Fruit fly (Drosophila melanogaster) whole organism, embryonic: Measurements from ENCODE around the gene Duox.

Experiments used
- Atf3 ChIP-seq: fragments of 200-800 bp; sonication (Bioruptor generic); optimal IDR thresholded peaks from 3 replicates; lab custom pipeline; 2016; ENCODE audit warnings: missing biosample characterization, missing genetic modification characterization
- Awh ChIP-seq: fragments of 200-800 bp; sonication (Bioruptor generic); IDR thresholded peaks from 2 replicates; pipeline ENCODE4, ENCODE4 v1.3.6; 2022; ENCODE audit warnings: missing biosample characterization, missing genetic modification characterization
- BtbVII ChIP-seq: fragments of 200-800 bp; sonication (Bioruptor generic); optimal IDR thresholded peaks from 3 replicates; lab custom pipeline; 2017; ENCODE audit warnings: missing biosample characterization, mild to moderate bottlenecking, missing genetic modification characterization
- CG11093 ChIP-seq: fragments of 200-800 bp; sonication (Bioruptor generic); IDR thresholded peaks from 3 replicates; pipeline ENCODE4 v1.3.6; 2022; ENCODE audit warnings: missing biosample characterization, missing genetic modification characterization
- CG11560 ChIP-seq: fragments of 200-800 bp; sonication (Bioruptor generic); IDR thresholded peaks from 3 replicates; pipeline ENCODE4 v1.3.6; 2022; ENCODE audit warnings: missing biosample characterization, missing genetic modification characterization
- CG11723 ChIP-seq: fragments of 200-800 bp; sonication (Bioruptor generic); optimal IDR thresholded peaks from 2 replicates; lab custom pipeline; 2017; ENCODE audit warnings: missing biosample characterization, mild to moderate bottlenecking, missing genetic modification characterization
- CG12942 ChIP-seq: fragments of 200-800 bp; sonication (Bioruptor generic); optimal IDR thresholded peaks from 3 replicates; lab custom pipeline; 2016; ENCODE audit warnings: missing biosample characterization, missing genetic modification characterization
- CG14014 ChIP-seq: fragments of 200-800 bp; sonication (Bioruptor generic); IDR thresholded peaks from 2 replicates; pipeline ENCODE4 v1.3.6; 2022; ENCODE audit warnings: missing biosample characterization, missing genetic modification characterization
- CG15601 ChIP-seq: fragments of 200-800 bp; sonication (Bioruptor generic); optimal IDR thresholded peaks from 3 replicates; lab custom pipeline; 2019; ENCODE audit warnings: missing biosample characterization, mild to moderate bottlenecking, missing genetic modification characterization, moderate library complexity
- CG1647 ChIP-seq: fragments of 200-800 bp; sonication (Bioruptor generic); optimal IDR thresholded peaks from 3 replicates; lab custom pipeline; 2016; ENCODE audit warnings: missing biosample characterization, missing genetic modification characterization
- CG18011 ChIP-seq: fragments of 200-800 bp; sonication (Bioruptor generic); optimal IDR thresholded peaks from 2 replicates; lab custom pipeline; 2017; ENCODE audit warnings: missing biosample characterization, missing genetic modification characterization, mild to moderate bottlenecking, moderate library complexity, missing genotype
- CG18599 ChIP-seq: fragments of 200-800 bp; sonication (Bioruptor generic); optimal IDR thresholded peaks from 3 replicates; lab custom pipeline; 2017; ENCODE audit warnings: missing biosample characterization, missing genetic modification characterization, mild to moderate bottlenecking, moderate library complexity, missing genetic modification reagents
- CG34422 ChIP-seq: fragments of 200-800 bp; sonication (Bioruptor generic); IDR thresholded peaks from 3 replicates; pipeline ENCODE4 v1.3.6; 2022; ENCODE audit warnings: missing biosample characterization, missing genetic modification characterization
- CG4328 ChIP-seq: fragments of 200-800 bp; sonication (Bioruptor generic); optimal IDR thresholded peaks from 3 replicates; lab custom pipeline; 2017; ENCODE audit warnings: missing biosample characterization, missing genetic modification reagents, missing genetic modification characterization
- CG5180 ChIP-seq: fragments of 200-800 bp; sonication (Bioruptor generic); optimal IDR thresholded peaks from 3 replicates; lab custom pipeline; 2017; ENCODE audit warnings: missing biosample characterization, missing genetic modification characterization, mild to moderate bottlenecking, moderate library complexity, missing genetic modification reagents
- CG7372 ChIP-seq: fragments of 200-800 bp; sonication (Bioruptor generic); IDR thresholded peaks from 2 replicates; pipeline ENCODE4 v1.3.6; 2022; ENCODE audit warnings: missing biosample characterization, missing genetic modification characterization
- CG7963 ChIP-seq: fragments of 200-800 bp; sonication (Bioruptor generic); IDR thresholded peaks from 3 replicates; pipeline ENCODE4 v1.3.6; 2022; ENCODE audit warnings: missing biosample characterization, missing genetic modification characterization; ENCODE audit not compliant: partially characterized antibody
- CG8281 ChIP-seq: fragments of 200-800 bp; sonication (Bioruptor generic); optimal IDR thresholded peaks from 2 replicates; lab custom pipeline; 2018; ENCODE audit warnings: missing biosample characterization, mild to moderate bottlenecking, missing genetic modification characterization, moderate library complexity
- Camta ChIP-seq: fragments of 200-800 bp; sonication (Bioruptor generic); optimal IDR thresholded peaks from 2 replicates; lab custom pipeline; 2016; ENCODE audit warnings: missing biosample characterization, missing genetic modification characterization
- Dip3 ChIP-seq: fragments of 200-800 bp; sonication (Bioruptor generic); optimal IDR thresholded peaks from 3 replicates; lab custom pipeline; 2016; ENCODE audit warnings: missing biosample characterization, missing genetic modification characterization
- Ets65A ChIP-seq: fragments of 200-800 bp; sonication (Bioruptor generic); peaks from one replicate; lab custom pipeline; 2016; ENCODE audit warnings: missing biosample characterization, missing genetic modification characterization
- Fer2 ChIP-seq: fragments of 200-800 bp; sonication (Bioruptor generic); optimal IDR thresholded peaks from 2 replicates; lab custom pipeline; 2018; ENCODE audit warnings: missing biosample characterization, mild to moderate bottlenecking, missing genetic modification characterization, moderate library complexity
- HmgD ChIP-seq: fragments of 200-800 bp; sonication (Bioruptor generic); optimal IDR thresholded peaks from 3 replicates; lab custom pipeline; 2016; ENCODE audit warnings: missing biosample characterization, missing genetic modification characterization
- HmgZ ChIP-seq: fragments of 200-800 bp; sonication (Bioruptor generic); optimal IDR thresholded peaks from 2 replicates; lab custom pipeline; 2018; ENCODE audit warnings: missing biosample characterization, mild to moderate bottlenecking, missing genetic modification characterization
- Hr3 ChIP-seq: fragments of 200-800 bp; sonication (Bioruptor generic); optimal IDR thresholded peaks from 3 replicates; lab custom pipeline; 2016; ENCODE audit warnings: missing biosample characterization, missing genetic modification characterization
- Lpt ChIP-seq: fragments of >200 bp; optimal IDR thresholded peaks from 2 replicates; lab custom pipeline; 2018; ENCODE audit warnings: missing biosample characterization, missing genetic modification characterization
- Med ChIP-seq: fragments of 200-800 bp; sonication (Bioruptor generic); peaks from one replicate; lab custom pipeline; 2016; ENCODE audit warnings: missing biosample characterization, missing genetic modification characterization, mild to moderate bottlenecking, inconsistent platforms, moderate library complexity
- NFAT ChIP-seq: fragments of 200-800 bp; sonication (Bioruptor generic); IDR thresholded peaks from 2 replicates; pipeline ENCODE4 v1.3.6; 2022; ENCODE audit warnings: missing biosample characterization, missing genetic modification characterization
- Ravus ChIP-seq: fragments of 200-800 bp; sonication (Bioruptor generic); IDR thresholded peaks from 2 replicates; pipeline ENCODE4 v1.3.6; 2022; ENCODE audit warnings: missing biosample characterization, missing genetic modification characterization
- Six4 ChIP-seq: fragments of 200-800 bp; sonication (Bioruptor generic); optimal IDR thresholded peaks from 2 replicates; lab custom pipeline; 2016; ENCODE audit warnings: missing biosample characterization, missing genetic modification characterization
- Spps ChIP-seq: fragments of 200-800 bp; sonication (Bioruptor generic); optimal IDR thresholded peaks from 2 replicates; lab custom pipeline; 2018; ENCODE audit warnings: missing biosample characterization, mild to moderate bottlenecking, missing genetic modification characterization
- abd-A ChIP-seq: fragments of 200-800 bp; sonication (Bioruptor generic); optimal IDR thresholded peaks from 3 replicates; lab custom pipeline; 2019; ENCODE audit warnings: missing biosample characterization, mild to moderate bottlenecking, missing genetic modification characterization, moderate library complexity
- ase ChIP-seq: fragments of 200-800 bp; sonication (Bioruptor generic); IDR thresholded peaks from 3 replicates; pipeline ENCODE4 v1.3.6; 2022; ENCODE audit warnings: missing biosample characterization, missing genetic modification characterization
- chinmo ChIP-seq: fragments of 200-800 bp; sonication (Bioruptor generic); IDR thresholded peaks from 4 replicates; pipeline ENCODE4 v1.3.6; 2022; ENCODE audit warnings: missing biosample characterization, missing genetic modification characterization; ENCODE audit not compliant: partially characterized antibody
- chm ChIP-seq: fragments of 200-800 bp; sonication (Bioruptor generic); IDR thresholded peaks from 2 replicates; pipeline ENCODE4 v1.3.6; 2022; ENCODE audit warnings: missing biosample characterization, missing genetic modification characterization
- chn ChIP-seq: fragments of 200-800 bp; sonication (Bioruptor generic); optimal IDR thresholded peaks from 2 replicates; lab custom pipeline; 2016; ENCODE audit warnings: missing biosample characterization, missing genetic modification characterization
- dmrt99B ChIP-seq: fragments of 200-800 bp; sonication (Bioruptor generic); optimal IDR thresholded peaks from 2 replicates; lab custom pipeline; 2018; ENCODE audit warnings: missing biosample characterization, mild to moderate bottlenecking, missing genetic modification characterization, moderate library complexity
- emc ChIP-seq: fragments of 200-800 bp; sonication (Bioruptor generic); optimal IDR thresholded peaks from 2 replicates; lab custom pipeline; 2016; ENCODE audit warnings: missing biosample characterization, missing genetic modification characterization
- ems ChIP-seq: fragments of 200-800 bp; sonication (Bioruptor generic); optimal IDR thresholded peaks from 3 replicates; lab custom pipeline; 2016; ENCODE audit warnings: missing biosample characterization, missing genetic modification characterization
- esg ChIP-seq: fragments of 200-800 bp; sonication (Bioruptor generic); conservative IDR thresholded peaks from 2 replicates; pipeline ENCODE4 v1.3.6; 2022; ENCODE audit warnings: missing biosample characterization, missing genetic modification characterization
- eve ChIP-seq, 2 experiments: fragments of >200 bp; optimal IDR thresholded peaks; 2 replicates each; lab custom pipeline; 2017; ENCODE audit warnings: missing biosample characterization in 2 of 2, missing genetic modification characterization in 2 of 2
- grau ChIP-seq: fragments of 200-800 bp; optimal IDR thresholded peaks from 3 replicates; lab custom pipeline; 2019; ENCODE audit warnings: missing biosample characterization, mild to moderate bottlenecking, missing genetic modification characterization, moderate library complexity
- inv ChIP-seq: fragments of 200-800 bp; sonication (Bioruptor generic); IDR thresholded peaks from 2 replicates; pipeline ENCODE4 v1.3.6; 2022; ENCODE audit warnings: missing biosample characterization, missing genetic modification characterization; ENCODE audit not compliant: partially characterized antibody
- jigr1 ChIP-seq: fragments of 200-800 bp; sonication (Bioruptor generic); IDR thresholded peaks from 3 replicates; pipeline ENCODE4 v1.3.6; 2022; ENCODE audit warnings: missing biosample characterization, missing genetic modification characterization
- jumu ChIP-seq: fragments of 200-800 bp; sonication (Bioruptor generic); optimal IDR thresholded peaks from 3 replicates; lab custom pipeline; 2016; ENCODE audit warnings: missing biosample characterization, missing genetic modification characterization
- mirr ChIP-seq: fragments of 200-800 bp; sonication (Bioruptor generic); optimal IDR thresholded peaks from 3 replicates; lab custom pipeline; 2018; ENCODE audit warnings: missing biosample characterization, mild to moderate bottlenecking, missing genetic modification characterization
- rib ChIP-seq: fragments of 200-800 bp; sonication (Bioruptor generic); IDR thresholded peaks from 2 replicates; pipeline ENCODE4 v1.3.6; 2022; ENCODE audit warnings: missing biosample characterization, missing genetic modification characterization
- row ChIP-seq: fragments of 200-800 bp; sonication (Bioruptor generic); IDR thresholded peaks from 3 replicates; pipeline ENCODE4 v1.3.6; 2022; ENCODE audit warnings: missing biosample characterization, missing genetic modification characterization
- sob ChIP-seq: fragments of 200-800 bp; sonication (Bioruptor generic); IDR thresholded peaks from 2 replicates; pipeline ENCODE4 v1.3.6; 2022; ENCODE audit warnings: missing biosample characterization, missing genetic modification characterization
- stwl ChIP-seq: fragments of 200-800 bp; sonication (Bioruptor generic); optimal IDR thresholded peaks from 3 replicates; lab custom pipeline; 2018; ENCODE audit warnings: missing biosample characterization, mild to moderate bottlenecking, missing genetic modification characterization, moderate library complexity

The Duox gene

dm6 chr2L:2872309-2872932 lies 42.4 kb upstream of the Duox start (continued):
- TF ChIP-seq CG11723 (GFP tag; lab: Kevin White, UChicago) = no peak
- TF ChIP-seq Ravus (GFP tag; lab: Robert Waterston, UW) = no peak
- TF ChIP-seq CG7372 (GFP tag; lab: Robert Waterston, UW) = no peak
- TF ChIP-seq CG5180 (GFP tag; lab: Kevin White, UChicago) = no peak
- TF ChIP-seq CG18011 (GFP tag; lab: Kevin White, UChicago) = no peak
- TF ChIP-seq chn (GFP tag; lab: Kevin White, UChicago) = no peak
- TF ChIP-seq Hr3 (GFP tag; lab: Kevin White, UChicago) = no peak
- peak; percentile 80 for TF ChIP-seq Med (GFP tag; lab: Kevin White, UChicago)
- TF ChIP-seq rib (GFP tag; lab: Robert Waterston, UW) = no peak
- 0 out of 2 replicates have a peak, but pooled peaks have one; percentile 6 for TF ChIP-seq chm (GFP tag; lab: Robert Waterston, UW)
- TF ChIP-seq CG8281 (tag; lab: Kevin White, UChicago) = no peak
- TF ChIP-seq stwl (tag; lab: Kevin White, UChicago) = no peak
- TF ChIP-seq eve (GFP tag; optimal IDR thresholded peaks at IDR 0.05; lab: Kevin White, UChicago) = no peak
- peak; percentile 10 for TF ChIP-seq ems (GFP tag; lab: Kevin White, UChicago)
- TF ChIP-seq CG18599 (GFP tag; lab: Kevin White, UChicago) = peak; percentile 78
- TF ChIP-seq CG12942 (GFP tag; lab: Kevin White, UChicago) = no peak
- TF ChIP-seq CG1647 = no peak
- TF ChIP-seq row (GFP tag; lab: Robert Waterston, UW) = peak; percentile 61
- peak; percentile 65; the same call in 1 of the 2 replicates for TF ChIP-seq CG14014 (GFP tag; lab: Robert Waterston, UW)
- no peak for TF ChIP-seq CG11093 (GFP tag; lab: Robert Waterston, UW)
- peak; percentile 52 for TF ChIP-seq grau (tag; lab: Kevin White, UChicago)
- peak; percentile 53 for TF ChIP-seq mirr
- peak; percentile 60 for TF ChIP-seq dmrt99B
- TF ChIP-seq CG34422 = peak; percentile 38; the same call in 1 of the 3 replicates
- TF ChIP-seq jumu (GFP tag; lab: Kevin White, UChicago) = no peak
- no peak for TF ChIP-seq HmgZ (tag; lab: Kevin White, UChicago)
- TF ChIP-seq Lpt (GFP tag; lab: Kevin White, UChicago) = no peak

dm6 chr2L:2869008-2869702 lies 39.1 kb upstream of the Duox start, which contains the start of gene CG8813:
Gene CG8813, plus strand, starts transcription at chr2L:2869652.
- no peak for TF ChIP-seq CG15601 (tag; lab: Kevin White, UChicago)
- TF ChIP-seq chinmo (GFP tag; lab: Robert Waterston, UW) = 0 out of 4 replicates have a peak, but pooled peaks have one; percentile 66
- no peak for TF ChIP-seq CG11560 (tag; lab: Robert Waterston, UW)
- no peak for TF ChIP-seq Spps
- no peak for TF ChIP-seq Awh (GFP tag; lab: Robert Waterston, UW)
- peak; percentile 78 for TF ChIP-seq Ets65A (GFP tag; lab: Kevin White, UChicago)
- TF ChIP-seq Atf3 (GFP tag; lab: Kevin White, UChicago) = no peak
- no peak for TF ChIP-seq CG7963 (GFP tag; lab: Robert Waterston, UW)
- TF ChIP-seq Six4 (GFP tag; lab: Kevin White, UChicago) = no peak
- TF ChIP-seq Dip3 (GFP tag; lab: Kevin White, UChicago) = no peak
- 0 out of 2 replicates have a peak, but pooled peaks have one; percentile 16 for TF ChIP-seq inv (GFP tag; lab: Robert Waterston, UW)
- no peak for TF ChIP-seq BtbVII (GFP tag; lab: Kevin White, UChicago)
- TF ChIP-seq ase (GFP tag; lab: Robert Waterston, UW) = no peak
- no peak for TF ChIP-seq Fer2 (tag; lab: Kevin White, UChicago)
- no peak for TF ChIP-seq jigr1 (GFP tag; lab: Robert Waterston, UW)
- no peak for TF ChIP-seq esg (GFP tag; lab: Robert Waterston, UW)
- TF ChIP-seq CG4328 (GFP tag; lab: Kevin White, UChicago) = no peak
- TF ChIP-seq Camta (GFP tag; lab: Kevin White, UChicago) = no peak
- no peak for TF ChIP-seq sob (GFP tag; lab: Robert Waterston, UW)
- TF ChIP-seq HmgD (GFP tag; lab: Kevin White, UChicago) = no peak
- TF ChIP-seq abd-A (tag; lab: Kevin White, UChicago) = no peak
- TF ChIP-seq emc (GFP tag; lab: Kevin White, UChicago) = no peak
- no peak for TF ChIP-seq NFAT
